Worm (Caenorhabditis elegans) whole organism, L2 larva: ENCODE measurements around the gene cbs-1.

Experiments
- C34F6.9 ChIP-seq: fragments of 150-350 bp; optimal IDR thresholded peaks from 2 replicates; lab custom pipeline; 2014; ENCODE audit warnings: missing biosample characterization, missing genetic modification characterization
- blmp-1 ChIP-seq: sonication (generic microtip); optimal IDR thresholded peaks from 2 replicates; lab custom pipeline; 2017; ENCODE audit warnings: missing genetic modification characterization, mild to moderate bottlenecking, missing compliant biosample characterization, antibody characterized with exemption, moderate library complexity; ENCODE audit not compliant: insufficient read depth
- ceh-16 ChIP-seq: fragments of 150-350 bp; optimal IDR thresholded peaks from 2 replicates; lab custom pipeline; 2014; ENCODE audit warnings: missing biosample characterization, missing genetic modification characterization
- elt-3 ChIP-seq: sonication (generic microtip); optimal IDR thresholded peaks from 2 replicates; lab custom pipeline; 2017; ENCODE audit warnings: missing biosample characterization, missing genetic modification characterization
- nhr-11 ChIP-seq: fragments of 150-350 bp; optimal IDR thresholded peaks from 2 replicates; lab custom pipeline; 2014; ENCODE audit warnings: missing biosample characterization, missing genetic modification characterization
- nhr-237 ChIP-seq: fragments of 150-350 bp; optimal IDR thresholded peaks from 2 replicates; lab custom pipeline; 2014; ENCODE audit warnings: missing biosample characterization, missing genetic modification characterization
- snpc-4 ChIP-seq: fragments of 150-350 bp; optimal IDR thresholded peaks from 2 replicates; lab custom pipeline; 2014; ENCODE audit warnings: missing biosample characterization, missing genetic modification characterization
- ztf-11 ChIP-seq: sonication (generic microtip); optimal IDR thresholded peaks from 2 replicates; lab custom pipeline; 2017; ENCODE audit warnings: missing biosample characterization, missing genetic modification characterization
- ztf-4 ChIP-seq: fragments of 150-350 bp; optimal IDR thresholded peaks from 2 replicates; lab custom pipeline; 2014; ENCODE audit warnings: missing biosample characterization, missing genetic modification characterization

DNA sequence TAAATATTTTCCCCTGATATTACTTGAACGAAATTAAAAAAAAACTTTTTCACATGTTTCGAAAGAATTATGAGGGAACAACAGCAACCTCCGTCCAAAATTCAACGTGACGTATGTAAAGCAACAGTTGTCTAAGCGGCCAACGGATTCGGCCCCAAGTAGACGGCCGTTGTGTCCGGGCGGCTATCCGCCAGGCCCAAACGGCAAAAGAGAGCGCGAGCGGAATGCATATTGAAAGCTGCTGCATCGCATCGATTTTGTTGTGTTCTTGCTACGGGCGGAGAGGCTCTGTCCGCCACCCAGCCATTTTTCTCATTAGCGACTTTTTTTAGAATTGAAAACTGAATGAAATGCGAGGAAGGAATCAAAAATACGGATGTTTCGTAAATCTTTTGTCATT lies 25.2 kb downstream of the cbs-1 start:
- TF ChIP-seq ztf-4 (tag; lab: Kevin White, UChicago) (no peak), ztf-11 (no peak), nhr-237 (tag; lab: Kevin White, UChicago) (no peak), ceh-16 (tag; lab: Kevin White, UChicago) (no peak), C34F6.9 (tag; lab: Kevin White, UChicago) (no peak), blmp-1 (tag; lab: Kevin White, UChicago) (no peak), nhr-11 (tag; lab: Kevin White, UChicago) (no peak), elt-3 (tag; lab: Kevin White, UChicago) (no peak), snpc-4 (no peak)
